Worm (Caenorhabditis elegans) whole organism, L2 larva: ENCODE measurements around the gene elo-1.

Source experiments
- C34F6.9 ChIP-seq: fragments of 150-350 bp; optimal IDR thresholded peaks from 2 replicates; lab custom pipeline; 2014; ENCODE audit warnings: missing biosample characterization, missing genetic modification characterization
- F13H6.1 ChIP-seq: sonication (generic microtip); optimal IDR thresholded peaks from 2 replicates; lab custom pipeline; 2016; ENCODE audit warnings: missing genetic modification characterization, missing compliant biosample characterization
- R02D3.7 ChIP-seq: fragments of 150-350 bp; optimal IDR thresholded peaks from 2 replicates; lab custom pipeline; 2014; ENCODE audit warnings: missing biosample characterization, missing genetic modification characterization
- Y55F3AM.14 ChIP-seq: fragments of 200-800 bp; sonication (Bioruptor generic); optimal IDR thresholded peaks from 2 replicates; lab custom pipeline; 2018; ENCODE audit warnings: mild to moderate bottlenecking, missing genetic modification characterization, missing compliant biosample characterization
- ZK546.5 ChIP-seq: sonication (generic microtip); optimal IDR thresholded peaks from 2 replicates; lab custom pipeline; 2017; ENCODE audit warnings: missing biosample characterization, missing genetic modification characterization
- alr-1 ChIP-seq: fragments of 150-350 bp; optimal IDR thresholded peaks from 2 replicates; lab custom pipeline; 2014; ENCODE audit warnings: missing biosample characterization, missing genetic modification characterization
- aly-2 ChIP-seq: fragments of 150-350 bp; optimal IDR thresholded peaks from 2 replicates; lab custom pipeline; 2014; ENCODE audit warnings: missing biosample characterization, missing genetic modification characterization
- blmp-1 ChIP-seq: sonication (generic microtip); optimal IDR thresholded peaks from 2 replicates; lab custom pipeline; 2017; ENCODE audit warnings: missing genetic modification characterization, mild to moderate bottlenecking, missing compliant biosample characterization, antibody characterized with exemption, moderate library complexity; ENCODE audit not compliant: insufficient read depth
- egl-27 ChIP-seq: sonication (generic microtip); optimal IDR thresholded peaks from 3 replicates; lab custom pipeline; 2017; ENCODE audit warnings: missing biosample characterization, missing genetic modification reagents, missing genetic modification characterization
- elt-1 ChIP-seq: fragments of 150-350 bp; optimal IDR thresholded peaks from 2 replicates; lab custom pipeline; 2014; ENCODE audit warnings: missing biosample characterization, missing genetic modification characterization
- elt-3 ChIP-seq: sonication (generic microtip); optimal IDR thresholded peaks from 2 replicates; lab custom pipeline; 2017; ENCODE audit warnings: missing biosample characterization, missing genetic modification characterization
- fos-1 ChIP-seq: fragments of 150-350 bp; optimal IDR thresholded peaks from 2 replicates; lab custom pipeline; 2014; ENCODE audit warnings: missing biosample characterization, missing genetic modification characterization
- lin-11 ChIP-seq: fragments of 150-350 bp; sonication (generic microtip); optimal IDR thresholded peaks from 2 replicates; lab custom pipeline; 2014; ENCODE audit warnings: missing biosample characterization, missing genetic modification characterization, inconsistent platforms, mixed read lengths
- lin-13 ChIP-seq: fragments of 150-350 bp; optimal IDR thresholded peaks from 2 replicates; lab custom pipeline; 2014; ENCODE audit warnings: missing biosample characterization, missing genetic modification reagents, missing genetic modification characterization
- lin-39 ChIP-seq: fragments of 150-350 bp; optimal IDR thresholded peaks from 2 replicates; lab custom pipeline; 2014; ENCODE audit warnings: missing biosample characterization, missing genetic modification reagents, missing genetic modification characterization
- mab-5 ChIP-seq: fragments of 150-350 bp; optimal IDR thresholded peaks from 2 replicates; lab custom pipeline; 2014; ENCODE audit warnings: missing biosample characterization, missing genetic modification characterization
- mbf-1 ChIP-seq: sonication (generic microtip); optimal IDR thresholded peaks from 2 replicates; lab custom pipeline; 2017; ENCODE audit warnings: missing biosample characterization, missing genetic modification characterization
- nhr-10 ChIP-seq: sonication (generic microtip); optimal IDR thresholded peaks from 2 replicates; lab custom pipeline; 2017; ENCODE audit warnings: missing biosample characterization, missing genetic modification characterization
- nhr-129 ChIP-seq: fragments of 150-350 bp; optimal IDR thresholded peaks from 2 replicates; lab custom pipeline; 2014; ENCODE audit warnings: missing biosample characterization, missing genetic modification characterization
- nhr-21 ChIP-seq: fragments of 150-350 bp; optimal IDR thresholded peaks from 2 replicates; lab custom pipeline; 2014; ENCODE audit warnings: missing biosample characterization, missing genetic modification characterization
- nhr-237 ChIP-seq: fragments of 150-350 bp; optimal IDR thresholded peaks from 2 replicates; lab custom pipeline; 2014; ENCODE audit warnings: missing biosample characterization, missing genetic modification characterization
- nhr-25 ChIP-seq: fragments of 150-350 bp; sonication (generic microtip); optimal IDR thresholded peaks from 3 replicates; lab custom pipeline; 2014; ENCODE audit warnings: missing biosample characterization, missing genetic modification characterization
- nhr-6 ChIP-seq: fragments of 150-350 bp; optimal IDR thresholded peaks from 2 replicates; lab custom pipeline; 2014; ENCODE audit warnings: missing biosample characterization, missing genetic modification characterization
- nhr-77 ChIP-seq: fragments of 150-350 bp; optimal IDR thresholded peaks from 2 replicates; lab custom pipeline; 2014; ENCODE audit warnings: missing biosample characterization, missing genetic modification characterization
- peb-1 ChIP-seq: fragments of 150-350 bp; optimal IDR thresholded peaks from 2 replicates; lab custom pipeline; 2014; ENCODE audit warnings: missing biosample characterization, missing genetic modification characterization
- skn-1 ChIP-seq: sonication (generic microtip); optimal IDR thresholded peaks from 2 replicates; lab custom pipeline; 2017; ENCODE audit warnings: missing biosample characterization, missing genetic modification characterization
- sma-3 ChIP-seq: sonication (generic microtip); optimal IDR thresholded peaks from 2 replicates; lab custom pipeline; 2016; ENCODE audit warnings: missing genetic modification reagents, missing genetic modification characterization, missing compliant biosample characterization
- unc-39 ChIP-seq: fragments of 150-350 bp; optimal IDR thresholded peaks from 2 replicates; lab custom pipeline; 2014; ENCODE audit warnings: missing biosample characterization, missing genetic modification characterization
- unc-62 ChIP-seq: fragments of 150-350 bp; optimal IDR thresholded peaks from 2 replicates; lab custom pipeline; 2014; ENCODE audit warnings: missing biosample characterization, missing genetic modification reagents, missing genetic modification characterization
- zag-1 ChIP-seq: fragments of 150-350 bp; optimal IDR thresholded peaks from 2 replicates; lab custom pipeline; 2014; ENCODE audit warnings: missing biosample characterization, missing genetic modification characterization
- ztf-1 ChIP-seq: fragments of 200-800 bp; sonication (Bioruptor generic); conservative IDR thresholded peaks from 2 replicates; pipeline ENCODE4 v1.3.6; 2022; ENCODE audit warnings: missing genetic modification characterization, missing compliant biosample characterization
- ztf-11 ChIP-seq: sonication (generic microtip); optimal IDR thresholded peaks from 2 replicates; lab custom pipeline; 2017; ENCODE audit warnings: missing biosample characterization, missing genetic modification characterization
- ztf-4 ChIP-seq: fragments of 150-350 bp; optimal IDR thresholded peaks from 2 replicates; lab custom pipeline; 2014; ENCODE audit warnings: missing biosample characterization, missing genetic modification characterization

elo-1 gene

ce11 chrIV:9540342-9540856, 14.2 kb downstream of the elo-1 start, which contains the start of gene fbl-1:
TSS of gene fbl-1 (plus strand) at chrIV:9540806.
- TF ChIP-seq fos-1 (tag; lab: Kevin White, UChicago) (peak; percentile 45), unc-62 (GFP tag; lab: Kevin White, UChicago) (no peak)

ce11 chrIV:9545986-9546385, 19.8 kb downstream of the elo-1 start, which contains the start of gene T05A1.5:
TSS of gene T05A1.5 (plus strand) at chrIV:9546286.
- TF ChIP-seq F13H6.1 (no peak), sma-3 (GFP tag; lab: Kevin White, UChicago) (no peak), fos-1 (tag; lab: Kevin White, UChicago) (no peak), nhr-237 (no peak), ztf-11 (tag; lab: Kevin White, UChicago) (no peak), nhr-77 (tag; lab: Kevin White, UChicago) (no peak), C34F6.9 (tag; lab: Kevin White, UChicago) (no peak), mab-5 (tag; lab: Kevin White, UChicago) (no peak), nhr-6 (tag; lab: Kevin White, UChicago) (no peak), elt-3 (tag; lab: Kevin White, UChicago) (no peak), unc-39 (tag; lab: Kevin White, UChicago) (no peak), ztf-1 (GFP tag; lab: Robert Waterston, UW) (no peak), peb-1 (tag; lab: Kevin White, UChicago) (no peak), alr-1 (tag; lab: Kevin White, UChicago) (no peak), lin-11 (no peak), lin-39 (tag; lab: Kevin White, UChicago) (no peak), egl-27 (tag; lab: Kevin White, UChicago) (no peak)

ce11 chrIV:9563079-9563478, 36.9 kb downstream of the elo-1 start, which contains the start of gene col-122:
TSS of gene col-122 (plus strand) at chrIV:9563379.
- TF ChIP-seq unc-62 (GFP tag; lab: Kevin White, UChicago) (no peak), ztf-11 (tag; lab: Kevin White, UChicago) (no peak), nhr-237 (no peak), nhr-6 (tag; lab: Kevin White, UChicago) (no peak), nhr-10 (tag; lab: Kevin White, UChicago) (no peak), elt-1 (tag; lab: Kevin White, UChicago) (no peak), mab-5 (tag; lab: Kevin White, UChicago) (no peak)
- TF ChIP-seq, all 48 proteins: peak for 0

- TF ChIP-seq nhr-129: no peak
- TF ChIP-seq nhr-21 (tag; lab: Kevin White, UChicago): no peak
- no peak for TF ChIP-seq nhr-237
- TF ChIP-seq blmp-1 (tag; lab: Kevin White, UChicago): no peak
- TF ChIP-seq R02D3.7 (tag; lab: Kevin White, UChicago): no peak
- TF ChIP-seq, all 48 proteins: peak for 0
These were observed 37.6 kb downstream of the elo-1 start for ce11 chrIV:9563529-9564376.

ce11 chrIV:9566505-9566904, 40.3 kb downstream of the elo-1 start, which contains the start of gene lron-14:
TSS of gene lron-14 (minus strand) at chrIV:9566605.
- no peak for TF ChIP-seq ztf-11 (tag; lab: Kevin White, UChicago)
- no peak for TF ChIP-seq nhr-129
- TF ChIP-seq nhr-10 (tag; lab: Kevin White, UChicago): no peak
- TF ChIP-seq R02D3.7 (tag; lab: Kevin White, UChicago): no peak
- TF ChIP-seq Y55F3AM.14 (GFP tag; lab: Kevin White, UChicago): no peak
- no peak for TF ChIP-seq mbf-1 (tag; lab: Kevin White, UChicago)
- no peak for TF ChIP-seq nhr-25 (tag; lab: Kevin White, UChicago)
- TF ChIP-seq zag-1 (tag; lab: Kevin White, UChicago): no peak
- no peak for TF ChIP-seq ZK546.5
- no peak for TF ChIP-seq skn-1 (tag; lab: Kevin White, UChicago)
- TF ChIP-seq lin-39 (tag; lab: Kevin White, UChicago): no peak
- TF ChIP-seq aly-2 (tag; lab: Kevin White, UChicago): no peak
- no peak for TF ChIP-seq nhr-6 (tag; lab: Kevin White, UChicago)
- TF ChIP-seq lin-13: no peak
- no peak for TF ChIP-seq ztf-4 (tag; lab: Kevin White, UChicago)
- TF ChIP-seq unc-62 (GFP tag; lab: Kevin White, UChicago): no peak
